Worm (Caenorhabditis elegans) whole organism, midembryonic: ENCODE results near the gene nhr-204.

Experiments
- T22C8.4 ChIP-seq: fragments of 200-800 bp; sonication (Bioruptor generic); IDR thresholded peaks from 2 replicates; pipeline ENCODE4 v1.3.6; 2022; ENCODE audit warnings: missing genetic modification characterization, missing compliant biosample characterization
- flt-1 ChIP-seq: fragments of 200-800 bp; sonication (Bioruptor generic); IDR thresholded peaks from 2 replicates; pipeline ENCODE4 v1.3.6; 2022; ENCODE audit warnings: missing genetic modification characterization, missing compliant biosample characterization
- klf-2 ChIP-seq: fragments of 200-800 bp; sonication (Bioruptor generic); conservative IDR thresholded peaks from 2 replicates; pipeline ENCODE4 v1.3.6; 2022; ENCODE audit warnings: missing genetic modification reagents, missing genetic modification characterization, missing compliant biosample characterization
- med-1 ChIP-seq: sonication (generic microtip); optimal IDR thresholded peaks from 2 replicates; lab custom pipeline; 2017; ENCODE audit warnings: missing genetic modification characterization, mild to moderate bottlenecking, missing compliant biosample characterization, antibody characterized with exemption, missing genetic modification reagents; ENCODE audit not compliant: insufficient read depth
- ref-1 ChIP-seq: fragments of 200-800 bp; sonication (Bioruptor generic); conservative IDR thresholded peaks from 2 replicates; pipeline ENCODE4 v1.3.6; 2022; ENCODE audit warnings: missing genetic modification reagents, missing genetic modification characterization, missing compliant biosample characterization
- tab-1 ChIP-seq: fragments of 200-800 bp; sonication (Bioruptor generic); IDR thresholded peaks from 2 replicates; pipeline ENCODE4 v1.3.6; 2022; ENCODE audit warnings: missing genetic modification characterization, missing compliant biosample characterization
- ztf-23 ChIP-seq: fragments of 200-800 bp; sonication (Bioruptor generic); IDR thresholded peaks from 2 replicates; pipeline ENCODE4 v1.3.6; 2022; ENCODE audit warnings: missing genetic modification reagents, missing genetic modification characterization, missing compliant biosample characterization
- ztf-29 ChIP-seq: fragments of 200-800 bp; sonication (Bioruptor generic); IDR thresholded peaks from 2 replicates; pipeline ENCODE4 v1.3.6; 2022; ENCODE audit warnings: missing genetic modification reagents, missing genetic modification characterization, missing compliant biosample characterization

DNA sequence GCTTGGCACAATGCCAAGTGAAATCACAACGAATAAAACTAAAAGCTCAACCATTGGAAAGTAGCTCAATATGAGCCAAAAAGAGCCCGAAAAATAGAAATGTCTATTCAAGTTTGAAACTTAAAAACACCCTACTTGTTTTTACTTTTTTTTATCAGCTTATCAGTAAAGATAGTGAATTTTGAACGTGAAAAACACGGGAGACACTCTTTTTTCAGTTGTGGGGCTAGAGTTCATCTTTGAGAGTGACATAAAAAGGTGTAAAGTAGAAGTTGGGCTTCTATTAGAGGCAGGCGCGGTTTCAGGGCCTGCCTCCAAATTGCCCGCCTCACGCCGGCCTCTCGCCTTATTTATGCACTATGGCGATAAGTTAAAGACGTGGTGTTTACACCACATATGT is 7.0 kb downstream of the nhr-204 start, which contains the start of gene oac-39:
- TF ChIP-seq ztf-29 (no peak), T22C8.4 (GFP tag; lab: Robert Waterston, UW) (no peak), tab-1 (GFP tag; lab: Robert Waterston, UW) (no peak), klf-2 (no peak), med-1 (no peak), flt-1 (GFP tag; lab: Robert Waterston, UW) (no peak), ztf-23 (GFP tag; lab: Robert Waterston, UW) (no peak), ref-1 (GFP tag; lab: Robert Waterston, UW) (no peak)
